Worm (Caenorhabditis elegans): Measurements from ENCODE around the gene htrl-1.

- TF ChIP-seq tbx-2 (tag; optimal IDR thresholded peaks at IDR 0.05) (no peak), pqm-1 (tag; optimal IDR thresholded peaks at IDR 0.05) (no peak), unc-86 (tag; optimal IDR thresholded peaks at IDR 0.05) (no peak), fos-1 (tag; optimal IDR thresholded peaks at IDR 0.05) (no peak), lin-35 (GFP tag; optimal IDR thresholded peaks at IDR 0.05) (no peak), ama-1 (optimal IDR thresholded peaks at IDR 0.05) (no peak), nhr-84 (tag; optimal IDR thresholded peaks at IDR 0.05) (no peak), nhr-237 (tag; optimal IDR thresholded peaks at IDR 0.05) (no peak), snpc-4 (tag; optimal IDR thresholded peaks at IDR 0.05) (no peak)
These were observed 49.9 kb downstream of the htrl-1 start, which contains the start of gene mig-17 for ce11 chrV:11446297-11446696.

All from whole organism, L1 larva.